Worm (Caenorhabditis elegans): ENCODE results near the gene F59E12.15.

The F59E12.15 gene

ce11 chrII:5628326-5628818 is at the start of gene F59E12.15:
TSS of gene F59E12.15 (minus strand) at chrII:5628376.
- TF ChIP-seq elt-1 (tag; optimal IDR thresholded peaks at IDR 0.05) = no peak
- no peak for TF ChIP-seq pha-4 (tag; optimal IDR thresholded peaks at IDR 0.05)

DNA sequence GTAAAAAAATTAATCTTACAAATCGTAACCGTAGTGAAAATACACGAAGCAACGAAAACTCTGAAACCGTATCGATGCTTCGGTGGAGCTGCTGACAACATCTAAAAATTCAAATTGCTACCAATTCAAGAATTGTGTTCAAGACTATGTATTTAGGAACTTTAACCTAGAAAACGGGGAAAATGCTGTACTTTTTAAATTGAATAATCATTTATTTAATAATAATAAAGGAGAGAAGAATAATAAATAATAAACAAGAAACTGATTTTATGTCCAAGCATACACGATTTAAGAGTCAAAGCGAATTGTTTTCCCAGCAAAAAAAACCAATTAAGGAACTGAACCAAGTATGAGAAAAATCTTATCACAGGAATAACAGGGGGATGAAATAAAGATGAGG is 41.4 kb upstream of the F59E12.15 start, which contains the start of gene C25H3.17:
C25H3.17 (minus strand) TSS at position 101 of the 400 bp plus-strand sequence.
- no peak for TF ChIP-seq sea-2 (GFP tag; optimal IDR thresholded peaks at IDR 0.05)
- no peak for TF ChIP-seq mml-1 (tag; optimal IDR thresholded peaks at IDR 0.05)
- no peak for TF ChIP-seq nhr-67 (tag; optimal IDR thresholded peaks at IDR 0.05)
- TF ChIP-seq elt-1 (tag; optimal IDR thresholded peaks at IDR 0.05) = no peak
- TF ChIP-seq ztf-4 (tag; optimal IDR thresholded peaks at IDR 0.05) = no peak
- no peak for TF ChIP-seq fkh-2 (tag; optimal IDR thresholded peaks at IDR 0.05)
- TF ChIP-seq pha-4 (tag; optimal IDR thresholded peaks at IDR 0.05) = no peak
- TF ChIP-seq mdl-1 (tag; optimal IDR thresholded peaks at IDR 0.05) = no peak
- TF ChIP-seq hmg-11 (tag; optimal IDR thresholded peaks at IDR 0.05) = no peak
- TF ChIP-seq nhr-23 (tag; optimal IDR thresholded peaks at IDR 0.05) = no peak
- TF ChIP-seq egl-5 (tag; optimal IDR thresholded peaks at IDR 0.05) = no peak
- no peak for TF ChIP-seq nhr-43 (tag; optimal IDR thresholded peaks at IDR 0.05; ENCODE audit: poor library complexity, severe bottlenecking)
- TF ChIP-seq nfya-1 (tag; optimal IDR thresholded peaks at IDR 0.05; ENCODE audit: insufficient read depth) = no peak
- no peak for TF ChIP-seq elt-3 (tag; optimal IDR thresholded peaks at IDR 0.05)
- no peak for TF ChIP-seq nhr-25 (tag; optimal IDR thresholded peaks at IDR 0.05)
- TF ChIP-seq daf-12 (tag; optimal IDR thresholded peaks at IDR 0.05) = no peak
- TF ChIP-seq nhr-77 (tag; optimal IDR thresholded peaks at IDR 0.05) = no peak

DNA sequence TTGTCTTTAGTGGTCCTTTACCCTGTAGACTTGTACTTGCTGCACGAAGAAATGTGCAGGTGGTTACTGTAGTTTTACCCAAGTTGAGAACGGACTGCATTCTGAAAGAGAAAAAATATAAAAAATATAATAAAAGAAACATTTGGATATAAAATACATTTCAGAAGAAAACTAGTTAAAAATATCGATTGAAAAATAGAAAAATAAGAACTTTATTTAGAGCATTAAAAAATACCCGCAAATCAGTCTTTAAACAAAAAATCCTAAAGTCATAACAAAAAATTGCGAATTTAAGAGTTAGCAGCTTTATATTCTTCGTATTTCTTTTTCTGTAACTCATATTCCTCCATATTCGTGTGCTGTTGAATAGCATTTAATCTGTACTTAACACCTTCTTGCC is 40.7 kb upstream of the F59E12.15 start, which contains the start of gene C25H3.7:
C25H3.7 (minus strand) TSS at position 101 of the 400 bp plus-strand sequence.
- TF ChIP-seq jun-1 (tag; optimal IDR thresholded peaks at IDR 0.05) (no peak), fkh-10 (GFP tag; optimal IDR thresholded peaks at IDR 0.05) (no peak), lin-15B (tag; optimal IDR thresholded peaks at IDR 0.05) (no peak), mml-1 (tag; optimal IDR thresholded peaks at IDR 0.05) (no peak), ZK546.5 (tag; optimal IDR thresholded peaks at IDR 0.05) (no peak), ceh-82 (tag; optimal IDR thresholded peaks at IDR 0.05) (no peak), mdl-1 (tag; optimal IDR thresholded peaks at IDR 0.05) (no peak), nhr-237 (tag; optimal IDR thresholded peaks at IDR 0.05) (no peak), nfya-1 (tag; optimal IDR thresholded peaks at IDR 0.05; ENCODE audit: insufficient read depth) (no peak), elt-1 (tag; optimal IDR thresholded peaks at IDR 0.05) (no peak)

DNA sequence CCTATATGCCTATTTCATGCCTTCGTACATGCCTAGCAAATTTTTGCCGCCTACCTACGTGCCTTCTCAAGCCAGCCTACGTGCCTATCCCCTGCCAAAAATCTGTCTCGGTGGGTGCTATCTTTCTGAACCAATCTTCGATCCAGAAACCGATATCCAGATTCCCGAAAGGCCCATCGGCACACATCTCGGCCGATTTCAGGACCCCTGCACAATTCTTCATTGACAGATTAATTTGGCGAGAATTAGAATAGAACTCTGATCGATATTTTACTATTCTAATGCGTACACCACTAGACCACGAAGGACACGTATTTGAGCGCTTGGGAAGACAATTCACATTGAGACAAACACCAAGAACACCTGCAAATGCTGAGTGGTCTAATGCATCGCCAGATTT is 39.4 kb upstream of the F59E12.15 start:
- no peak for TF ChIP-seq elt-2 (tag; optimal IDR thresholded peaks at IDR 0.05)
- TF ChIP-seq egl-27 (tag; optimal IDR thresholded peaks at IDR 0.05) = no peak
- no peak for TF ChIP-seq daf-12 (tag; optimal IDR thresholded peaks at IDR 0.05)
- no peak for TF ChIP-seq ztf-11 (tag; optimal IDR thresholded peaks at IDR 0.05)
- TF ChIP-seq nhr-237 (tag; optimal IDR thresholded peaks at IDR 0.05) = no peak
- no peak for TF ChIP-seq pqm-1 (tag; optimal IDR thresholded peaks at IDR 0.05)
- no peak for TF ChIP-seq mml-1 (tag; optimal IDR thresholded peaks at IDR 0.05)
- TF ChIP-seq R02D3.7 (tag; optimal IDR thresholded peaks at IDR 0.05) = no peak

DNA sequence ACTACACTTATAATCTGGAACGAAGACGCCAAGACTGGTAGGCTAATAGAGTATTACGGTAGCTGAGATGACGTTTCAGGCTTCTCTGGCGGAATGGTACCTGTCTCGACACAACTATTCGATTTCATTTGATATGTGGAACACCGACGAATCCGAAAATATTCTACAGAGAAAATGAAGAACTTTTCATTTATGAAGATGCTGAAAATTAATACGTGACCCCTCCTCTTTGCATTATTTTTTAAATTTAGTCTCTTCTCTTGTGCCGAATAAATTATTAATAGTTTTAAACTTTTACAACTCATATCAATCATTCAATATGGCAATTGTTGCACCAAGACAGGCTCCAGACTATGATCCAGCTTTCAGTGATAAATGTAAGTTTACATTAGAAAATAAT is 37.8 kb upstream of the F59E12.15 start, which contains the start of gene C25H3.16:
C25H3.16 (plus strand) TSS at position 301 of the 400 bp plus-strand sequence.
- no peak for TF ChIP-seq ztf-4 (tag; optimal IDR thresholded peaks at IDR 0.05)
- no peak for TF ChIP-seq nhr-43 (tag; optimal IDR thresholded peaks at IDR 0.05; ENCODE audit: poor library complexity, severe bottlenecking)
- no peak for TF ChIP-seq skn-1 (tag; optimal IDR thresholded peaks at IDR 0.05)
- TF ChIP-seq mdl-1 (tag; optimal IDR thresholded peaks at IDR 0.05) = no peak
- no peak for TF ChIP-seq aly-2 (tag; optimal IDR thresholded peaks at IDR 0.05)
- TF ChIP-seq egl-27 (tag; optimal IDR thresholded peaks at IDR 0.05) = no peak
- no peak for TF ChIP-seq pha-4 (tag; optimal IDR thresholded peaks at IDR 0.05)
- no peak for TF ChIP-seq ama-1 (optimal IDR thresholded peaks at IDR 0.05)
- TF ChIP-seq nhr-28 (tag; optimal IDR thresholded peaks at IDR 0.05) = no peak
- TF ChIP-seq nhr-23 (tag; optimal IDR thresholded peaks at IDR 0.05) = no peak
- TF ChIP-seq lin-39 (tag; optimal IDR thresholded peaks at IDR 0.05) = no peak
- TF ChIP-seq elt-3 (tag; optimal IDR thresholded peaks at IDR 0.05) = no peak
- TF ChIP-seq nhr-76 (tag; optimal IDR thresholded peaks at IDR 0.05) = no peak
- TF ChIP-seq R02D3.7 (tag; optimal IDR thresholded peaks at IDR 0.05) = no peak
- no peak for TF ChIP-seq ztf-11 (tag; optimal IDR thresholded peaks at IDR 0.05)
- TF ChIP-seq egl-5 (tag; optimal IDR thresholded peaks at IDR 0.05) = no peak
- TF ChIP-seq snpc-4 (tag; optimal IDR thresholded peaks at IDR 0.05) = no peak
